Fruit fly (Drosophila melanogaster): Measurements from ENCODE around the gene CG3558.

The CG3558 gene

dm6 chr2L:3041918-3042615, 49.4 kb downstream of the CG3558 start, which contains the start of gene CG17261:
Gene CG17261, plus strand, starts transcription at chr2L:3042551.
- TF ChIP-seq usp (GFP tag; optimal IDR thresholded peaks at IDR 0.05) (no peak), Dll (optimal IDR thresholded peaks at IDR 0.05) (no peak), EcR (GFP tag; optimal IDR thresholded peaks at IDR 0.05) (no peak)

DNA sequence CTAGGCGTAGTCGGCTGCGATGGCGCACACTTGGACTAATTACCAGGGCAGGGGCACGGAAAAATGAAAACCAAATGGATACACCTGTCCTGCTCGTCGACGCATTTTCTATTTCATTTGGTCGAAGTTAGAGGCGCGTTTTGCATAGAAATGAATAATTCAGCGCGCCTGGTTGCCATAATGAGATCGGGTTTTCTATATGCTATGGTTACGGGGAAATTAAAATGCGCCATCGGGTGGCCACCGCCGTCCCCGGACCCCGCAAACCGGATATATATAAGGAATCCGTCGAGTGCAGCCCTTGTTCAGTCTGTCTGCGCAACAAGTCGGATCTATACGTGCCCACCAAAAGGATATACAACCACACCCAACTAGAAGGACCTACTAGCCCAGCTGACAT, 51.0 kb downstream of the CG3558 start, which contains the start of gene FASN2:
TSS of gene FASN2 (plus strand) at position 301 of the 400 bp plus-strand sequence.
- TF ChIP-seq EcR (GFP tag; optimal IDR thresholded peaks at IDR 0.05) (no peak), psq (optimal IDR thresholded peaks at IDR 0.05) (no peak), pan (optimal IDR thresholded peaks at IDR 0.05) (no peak)

- TF ChIP-seq Dll (optimal IDR thresholded peaks at IDR 0.05) (no peak), usp (GFP tag; optimal IDR thresholded peaks at IDR 0.05) (no peak)
Observed at dm6 chr2L:3044660-3045504, 52.2 kb downstream of the CG3558 start.

All from whole organism.